Worm (Caenorhabditis elegans) whole organism, midembryonic: ENCODE results near the gene C26B9.1.
A peak's percentile ranks its signal among the peaks of the same experiment; 100 is the strongest.

Experiments
- T22C8.4 ChIP-seq: fragments of 200-800 bp; sonication (Bioruptor generic); IDR thresholded peaks from 2 replicates; pipeline ENCODE4 v1.3.6; 2022; ENCODE audit warnings: missing genetic modification characterization, missing compliant biosample characterization
- cog-1 ChIP-seq: sonication (generic microtip); optimal IDR thresholded peaks from 2 replicates; lab custom pipeline; 2016; ENCODE audit warnings: missing genetic modification characterization, missing compliant biosample characterization
- flt-1 ChIP-seq: fragments of 200-800 bp; sonication (Bioruptor generic); IDR thresholded peaks from 2 replicates; pipeline ENCODE4 v1.3.6; 2022; ENCODE audit warnings: missing genetic modification characterization, missing compliant biosample characterization
- klf-2 ChIP-seq: fragments of 200-800 bp; sonication (Bioruptor generic); conservative IDR thresholded peaks from 2 replicates; pipeline ENCODE4 v1.3.6; 2022; ENCODE audit warnings: missing genetic modification reagents, missing genetic modification characterization, missing compliant biosample characterization
- med-1 ChIP-seq: sonication (generic microtip); optimal IDR thresholded peaks from 2 replicates; lab custom pipeline; 2017; ENCODE audit warnings: missing genetic modification characterization, mild to moderate bottlenecking, missing compliant biosample characterization, antibody characterized with exemption, missing genetic modification reagents; ENCODE audit not compliant: insufficient read depth
- ref-1 ChIP-seq: fragments of 200-800 bp; sonication (Bioruptor generic); conservative IDR thresholded peaks from 2 replicates; pipeline ENCODE4 v1.3.6; 2022; ENCODE audit warnings: missing genetic modification reagents, missing genetic modification characterization, missing compliant biosample characterization
- tab-1 ChIP-seq: fragments of 200-800 bp; sonication (Bioruptor generic); IDR thresholded peaks from 2 replicates; pipeline ENCODE4 v1.3.6; 2022; ENCODE audit warnings: missing genetic modification characterization, missing compliant biosample characterization
- ztf-23 ChIP-seq: fragments of 200-800 bp; sonication (Bioruptor generic); IDR thresholded peaks from 2 replicates; pipeline ENCODE4 v1.3.6; 2022; ENCODE audit warnings: missing genetic modification reagents, missing genetic modification characterization, missing compliant biosample characterization
- ztf-29 ChIP-seq: fragments of 200-800 bp; sonication (Bioruptor generic); IDR thresholded peaks from 2 replicates; pipeline ENCODE4 v1.3.6; 2022; ENCODE audit warnings: missing genetic modification reagents, missing genetic modification characterization, missing compliant biosample characterization

The C26B9.1 gene

DNA sequence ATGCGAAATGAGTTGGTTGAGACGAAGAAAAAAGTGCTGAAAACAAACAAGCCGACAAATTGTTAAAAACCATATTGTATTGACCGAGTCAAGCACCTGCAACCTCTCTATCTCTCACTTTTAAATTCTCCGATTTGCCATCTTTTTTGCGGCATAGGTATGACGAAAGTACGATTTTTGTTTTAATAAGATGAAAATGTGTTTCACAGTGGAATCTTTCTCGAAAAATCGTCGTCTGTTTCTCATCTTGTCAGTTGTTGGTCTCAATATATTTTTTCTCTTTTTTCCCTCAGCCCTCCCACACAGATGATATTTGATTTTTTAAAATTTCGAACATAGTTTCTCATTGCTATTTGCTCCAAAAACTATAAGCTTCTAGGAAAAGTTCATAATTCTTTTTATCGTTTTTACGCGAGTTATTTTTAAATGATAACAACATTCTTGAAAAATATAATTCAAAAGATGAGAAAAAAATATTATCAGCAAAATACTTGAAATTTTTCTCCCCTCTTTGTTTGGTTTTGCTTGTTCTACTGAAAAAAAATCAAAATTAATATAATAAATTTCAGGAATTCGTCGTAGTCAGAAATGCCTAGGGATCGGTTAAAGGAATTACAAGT is 4.3 kb downstream of the C26B9.1 start, which contains the start of gene syx-3:
TSS of gene syx-3 (plus strand) at position 570 of the 620 bp plus-strand sequence.
- TF ChIP-seq ref-1 (GFP tag; lab: Robert Waterston, UW), result no peak
- no peak for TF ChIP-seq cog-1 (tag; lab: Kevin White, UChicago)
- TF ChIP-seq med-1, result no peak
- no peak for TF ChIP-seq T22C8.4 (GFP tag; lab: Robert Waterston, UW)
- TF ChIP-seq flt-1 (GFP tag; lab: Robert Waterston, UW), result no peak
- TF ChIP-seq tab-1 (GFP tag; lab: Robert Waterston, UW), result no peak
- TF ChIP-seq ztf-23 (GFP tag; lab: Robert Waterston, UW), result no peak
- TF ChIP-seq klf-2 (GFP tag; lab: Robert Waterston, UW), result no peak
- TF ChIP-seq ztf-29 (GFP tag; lab: Robert Waterston, UW), result no peak

DNA sequence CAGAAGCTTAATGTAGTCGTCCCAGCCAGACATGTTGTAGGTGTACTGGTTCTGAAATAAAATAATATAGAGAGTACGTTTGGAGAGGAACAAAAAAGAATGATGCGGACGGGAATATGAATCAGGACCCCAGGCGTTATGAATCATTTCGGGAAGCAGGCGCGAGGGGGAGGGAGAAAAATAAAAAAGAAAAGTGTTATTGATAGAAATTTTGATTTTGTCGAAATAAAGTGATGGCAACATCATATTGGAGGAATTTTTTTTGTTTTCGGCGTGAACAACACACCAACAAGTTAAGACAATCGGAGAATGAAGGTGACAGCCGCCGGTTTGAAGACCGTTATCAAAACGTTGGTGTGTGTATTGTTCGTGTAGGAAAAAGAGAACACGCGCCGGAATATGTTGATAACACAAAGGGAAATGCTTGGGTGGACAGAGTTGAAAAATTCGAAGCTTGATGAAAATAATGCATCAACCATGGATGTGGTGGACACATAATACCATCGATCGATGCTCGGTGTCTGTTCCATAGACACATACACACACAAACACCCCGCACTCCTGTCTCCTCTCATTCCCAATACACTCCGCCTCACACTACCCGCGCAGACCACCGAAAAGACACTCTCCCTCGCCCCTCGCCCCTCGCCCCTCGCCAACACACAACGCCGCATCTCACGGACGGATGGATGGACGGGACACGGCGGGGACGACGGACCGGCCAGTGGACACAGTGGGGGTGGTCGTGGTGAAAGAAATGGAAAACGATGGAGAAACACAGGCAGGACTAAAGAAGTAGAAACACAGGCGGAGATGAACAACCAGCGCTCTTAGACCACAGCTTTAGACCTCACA is 9.9 kb downstream of the C26B9.1 start, which contains the start of gene pfn-2:
TSS of gene pfn-2 (minus strand) at position 51 of the 855 bp plus-strand sequence.
- TF ChIP-seq flt-1 (GFP tag; lab: Robert Waterston, UW) (peak; percentile 57; the same call in 1 of the 2 replicates), cog-1 (tag; lab: Kevin White, UChicago) (no peak), tab-1 (GFP tag; lab: Robert Waterston, UW) (no peak), T22C8.4 (GFP tag; lab: Robert Waterston, UW) (no peak), ztf-29 (GFP tag; lab: Robert Waterston, UW) (no peak), ref-1 (GFP tag; lab: Robert Waterston, UW) (no peak), med-1 (no peak), ztf-23 (GFP tag; lab: Robert Waterston, UW) (peak; percentile 72; the same call in 1 of the 2 replicates), klf-2 (GFP tag; lab: Robert Waterston, UW) (0 out of 2 replicates have a peak, but pooled peaks have one; percentile 9)

DNA sequence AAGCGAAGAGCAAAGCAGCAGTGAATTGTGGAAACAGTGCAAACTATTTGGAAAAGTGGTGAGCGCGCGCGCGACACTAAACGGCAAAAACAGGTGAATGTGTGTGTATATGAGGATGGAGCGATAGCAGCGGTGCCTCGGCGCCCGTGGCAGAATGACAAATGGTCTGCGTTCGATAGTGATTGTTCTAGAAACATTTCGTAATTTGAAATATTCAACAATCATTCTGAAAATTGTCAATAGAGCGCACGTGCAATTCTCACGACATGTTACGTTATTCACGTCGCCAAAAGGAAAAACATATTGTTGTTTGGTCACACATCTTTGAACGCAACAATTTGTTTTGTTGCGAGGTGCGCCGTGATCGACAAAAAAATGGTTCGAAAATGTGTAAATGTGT is 10.9 kb downstream of the C26B9.1 start:
- TF ChIP-seq ztf-23 (GFP tag; lab: Robert Waterston, UW) (no peak), tab-1 (GFP tag; lab: Robert Waterston, UW) (no peak), T22C8.4 (GFP tag; lab: Robert Waterston, UW) (no peak), flt-1 (GFP tag; lab: Robert Waterston, UW) (no peak), klf-2 (GFP tag; lab: Robert Waterston, UW) (no peak), ztf-29 (GFP tag; lab: Robert Waterston, UW) (no peak), cog-1 (tag; lab: Kevin White, UChicago) (no peak), ref-1 (GFP tag; lab: Robert Waterston, UW) (no peak)

DNA sequence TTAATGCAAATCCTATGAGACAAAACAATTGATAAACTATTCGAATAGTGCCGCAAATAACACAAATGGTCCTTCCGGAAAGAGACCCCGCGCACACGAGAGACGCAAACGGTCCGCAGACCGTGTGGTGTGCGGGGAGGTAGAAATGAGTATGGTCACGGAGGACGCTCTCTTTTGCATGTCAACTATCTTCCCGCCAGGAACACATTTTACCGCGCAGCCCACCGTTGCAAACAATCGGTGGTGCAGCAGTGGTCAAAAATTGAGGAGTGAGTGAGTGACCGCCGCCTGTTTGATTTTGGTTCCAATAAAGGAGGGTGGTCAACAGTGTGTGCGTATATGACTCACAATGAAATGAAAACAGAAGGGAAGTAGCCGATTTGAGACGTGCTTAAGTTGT is 16.3 kb downstream of the C26B9.1 start:
- TF ChIP-seq ztf-29 (GFP tag; lab: Robert Waterston, UW) (no peak), cog-1 (tag; lab: Kevin White, UChicago) (peak; percentile 23)

- TF ChIP-seq T22C8.4 (GFP tag; lab: Robert Waterston, UW) (no peak), ref-1 (GFP tag; lab: Robert Waterston, UW) (no peak), flt-1 (GFP tag; lab: Robert Waterston, UW) (no peak), cog-1 (tag; lab: Kevin White, UChicago) (no peak), ztf-23 (GFP tag; lab: Robert Waterston, UW) (no peak), tab-1 (GFP tag; lab: Robert Waterston, UW) (no peak), med-1 (no peak), klf-2 (GFP tag; lab: Robert Waterston, UW) (no peak), ztf-29 (GFP tag; lab: Robert Waterston, UW) (no peak)
These were observed 19.8 kb downstream of the C26B9.1 start, which contains the start of gene chtl-1 for ce11 chrX:5364222-5364621. Gene chtl-1, minus strand, starts transcription at chrX:5364322.

- no peak for TF ChIP-seq ref-1 (GFP tag; lab: Robert Waterston, UW)
- no peak for TF ChIP-seq klf-2 (GFP tag; lab: Robert Waterston, UW)
- TF ChIP-seq cog-1 (tag; lab: Kevin White, UChicago), result no peak
- TF ChIP-seq T22C8.4 (GFP tag; lab: Robert Waterston, UW), result no peak
- no peak for TF ChIP-seq ztf-23 (GFP tag; lab: Robert Waterston, UW)
- no peak for TF ChIP-seq tab-1 (GFP tag; lab: Robert Waterston, UW)
These were observed 21.1 kb downstream of the C26B9.1 start, which contains the start of gene F35C8.5 for ce11 chrX:5365437-5365836. Gene F35C8.5, plus strand, starts transcription at chrX:5365813.

DNA sequence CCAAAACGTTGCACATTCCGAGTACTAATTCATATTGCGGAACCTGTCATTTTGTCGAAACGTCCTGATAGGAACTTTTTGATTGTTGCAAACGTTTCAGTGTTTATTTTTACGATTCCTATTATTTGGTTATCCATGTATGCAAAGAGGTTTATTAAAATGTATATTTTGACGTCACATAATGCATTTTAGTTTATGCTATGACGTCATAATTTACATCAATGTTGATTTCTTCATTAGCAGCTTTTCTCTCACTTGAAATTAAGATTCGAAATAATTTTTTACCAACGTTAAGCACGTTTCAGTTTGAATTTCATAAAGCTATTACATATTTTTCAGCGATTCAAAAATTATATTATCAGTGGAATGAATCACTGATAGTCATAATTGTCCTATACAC is 22.2 kb downstream of the C26B9.1 start:
- TF ChIP-seq tab-1 (GFP tag; lab: Robert Waterston, UW), result no peak
- no peak for TF ChIP-seq T22C8.4 (GFP tag; lab: Robert Waterston, UW)
- no peak for TF ChIP-seq flt-1 (GFP tag; lab: Robert Waterston, UW)
- no peak for TF ChIP-seq cog-1 (tag; lab: Kevin White, UChicago)
- no peak for TF ChIP-seq ztf-23 (GFP tag; lab: Robert Waterston, UW)
- TF ChIP-seq klf-2 (GFP tag; lab: Robert Waterston, UW), result no peak

ce11 chrX:5368220-5368619 is 23.8 kb downstream of the C26B9.1 start, which contains the start of gene jkk-1:
Gene jkk-1, plus strand, starts transcription at chrX:5368468.
- no peak for TF ChIP-seq T22C8.4 (GFP tag; lab: Robert Waterston, UW)
- TF ChIP-seq ztf-23 (GFP tag; lab: Robert Waterston, UW), result no peak
- TF ChIP-seq cog-1 (tag; lab: Kevin White, UChicago), result peak; percentile 17
- TF ChIP-seq klf-2 (GFP tag; lab: Robert Waterston, UW), result no peak

ce11 chrX:5370605-5371004 is 26.2 kb downstream of the C26B9.1 start:
- TF ChIP-seq ztf-29 (GFP tag; lab: Robert Waterston, UW) (no peak), flt-1 (GFP tag; lab: Robert Waterston, UW) (no peak), T22C8.4 (GFP tag; lab: Robert Waterston, UW) (no peak), cog-1 (tag; lab: Kevin White, UChicago) (no peak), ref-1 (GFP tag; lab: Robert Waterston, UW) (no peak), ztf-23 (GFP tag; lab: Robert Waterston, UW) (no peak), med-1 (no peak), tab-1 (GFP tag; lab: Robert Waterston, UW) (no peak), klf-2 (GFP tag; lab: Robert Waterston, UW) (no peak)
